Fruit fly (Drosophila melanogaster): ENCODE measurements around the gene CG17378.

The CG17378 gene

DNA sequence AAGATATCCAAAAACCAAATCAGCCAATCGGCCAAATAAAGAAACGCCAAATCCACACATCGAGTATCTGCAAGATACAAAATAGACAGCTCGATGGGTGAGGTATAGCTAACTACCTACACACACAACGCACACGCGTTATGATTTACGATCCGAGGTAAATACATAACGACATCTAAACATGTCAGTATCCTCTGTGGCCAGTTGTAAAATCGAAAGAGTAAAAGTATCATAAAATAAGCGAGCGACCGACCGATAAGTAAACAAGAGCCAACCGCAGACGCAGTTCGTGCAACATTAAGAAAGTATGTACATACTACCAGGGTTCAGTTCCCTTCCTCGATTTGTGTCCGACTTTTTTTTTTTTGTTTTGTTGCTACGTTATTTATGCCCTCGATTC is 52.5 kb downstream of the CG17378 start (continued):
- TF ChIP-seq CG17912 (GFP tag; optimal IDR thresholded peaks at IDR 0.05) (no peak), CG7372 (GFP tag; IDR thresholded peaks at IDR 0.05) (no peak), CG4854 (GFP tag; optimal IDR thresholded peaks at IDR 0.05) (no peak), CG8089 (GFP tag; optimal IDR thresholded peaks at IDR 0.05) (no peak), salm (tag; optimal IDR thresholded peaks at IDR 0.05) (peak; percentile 32), unc-4 (GFP tag; IDR thresholded peaks at IDR 0.05; ENCODE audit: partially characterized antibody) (no peak), sc (optimal IDR thresholded peaks at IDR 0.05) (no peak), sc (GFP tag; optimal IDR thresholded peaks at IDR 0.05) (no peak), CG9727 (GFP tag; optimal IDR thresholded peaks at IDR 0.05) (peak; percentile 21), dm (GFP tag; optimal IDR thresholded peaks at IDR 0.05) (no peak), Side (GFP tag; optimal IDR thresholded peaks at IDR 0.05) (no peak)

DNA sequence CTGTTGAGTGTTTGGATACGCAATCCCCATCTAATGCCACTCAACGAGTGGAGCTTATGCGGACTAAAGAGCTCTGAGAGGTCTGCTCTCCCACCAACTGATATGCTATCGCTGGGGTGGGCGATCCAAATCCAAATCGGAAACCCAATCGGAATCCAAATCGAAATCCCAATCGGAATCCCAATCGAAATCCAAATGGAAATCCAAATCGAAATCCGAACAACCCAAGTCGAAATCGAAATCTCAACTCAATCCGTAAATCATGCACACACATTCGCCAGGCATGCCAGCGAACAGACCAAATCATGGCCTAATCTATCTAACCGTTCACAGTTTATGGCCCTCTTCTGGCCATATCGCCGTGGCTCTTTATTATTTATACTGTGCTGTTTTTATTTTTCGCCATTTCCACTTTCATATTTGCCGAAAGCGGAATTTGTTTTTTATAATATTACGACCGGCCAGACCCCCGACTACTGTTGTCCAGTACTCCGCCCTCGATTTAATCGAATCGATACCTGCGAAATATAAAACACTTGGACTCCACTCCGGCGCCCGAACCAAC is 53.8 kb downstream of the CG17378 start:
- TF ChIP-seq seq (GFP tag; IDR thresholded peaks at IDR 0.05) (no peak), stwl (tag; optimal IDR thresholded peaks at IDR 0.05) (no peak), sens (GFP tag) (no peak), Sin3A (optimal IDR thresholded peaks at IDR 0.05) (no peak), Ets97D (GFP tag; optimal IDR thresholded peaks at IDR 0.05) (no peak), pzg (GFP tag; optimal IDR thresholded peaks at IDR 0.05) (no peak), hb (GFP tag; IDR thresholded peaks at IDR 0.05; ENCODE audit: partially characterized antibody) (no peak), CG30403 (GFP tag; optimal IDR thresholded peaks at IDR 0.05) (no peak), dmrt11E (tag; optimal IDR thresholded peaks at IDR 0.05) (no peak), CG15514 (GFP tag; optimal IDR thresholded peaks at IDR 0.05) (no peak), esg (GFP tag; conservative IDR thresholded peaks at IDR 0.05) (no peak), pb (GFP tag; optimal IDR thresholded peaks at IDR 0.05) (no peak), E2f1 (GFP tag; IDR thresholded peaks at IDR 0.05) (no peak), p53 (GFP tag; optimal IDR thresholded peaks at IDR 0.05) (no peak), grn (GFP tag; optimal IDR thresholded peaks at IDR 0.05) (peak; percentile 60), sug (tag; optimal IDR thresholded peaks at IDR 0.05) (peak; percentile 86), gt (GFP tag; IDR thresholded peaks at IDR 0.05) (no peak), CG31224 (GFP tag; IDR thresholded peaks at IDR 0.05) (no peak), bbx (GFP tag; IDR thresholded peaks at IDR 0.05; ENCODE audit: partially characterized antibody) (no peak), insv (GFP tag; optimal IDR thresholded peaks at IDR 0.05) (peak; percentile 43 to 95), CkIIα-i1 (GFP tag; IDR thresholded peaks at IDR 0.05) (no peak), CG7357 (GFP tag; IDR thresholded peaks at IDR 0.05) (no peak), Poxn (GFP tag; IDR thresholded peaks at IDR 0.05) (no peak), HLHmδ (GFP tag; optimal IDR thresholded peaks at IDR 0.05) (no peak), CG3847 (GFP tag; IDR thresholded peaks at IDR 0.05) (no peak), CG11456 (GFP tag; IDR thresholded peaks at IDR 0.05) (no peak), Med (GFP tag) (no peak), CG34376 (GFP tag; optimal IDR thresholded peaks at IDR 0.05) (peak; percentile 73), Hsf (GFP tag; optimal IDR thresholded peaks at IDR 0.05) (no peak), CG8944 (GFP tag; optimal IDR thresholded peaks at IDR 0.05) (no peak), Jarid2 (GFP tag; optimal IDR thresholded peaks at IDR 0.05) (no peak), CG17568 (GFP tag; optimal IDR thresholded peaks at IDR 0.05) (no peak), Camta (GFP tag; optimal IDR thresholded peaks at IDR 0.05) (no peak), CG9797 (GFP tag; optimal IDR thresholded peaks at IDR 0.05) (no peak), sd (tag; optimal IDR thresholded peaks at IDR 0.05) (peak; percentile 52), CG17359 (tag; optimal IDR thresholded peaks at IDR 0.05) (no peak), MTF-1 (GFP tag; optimal IDR thresholded peaks at IDR 0.05; ENCODE audit: borderline replicate concordance) (no peak), CG17186 (GFP tag; optimal IDR thresholded peaks at IDR 0.05) (no peak), Bgb (GFP tag; IDR thresholded peaks at IDR 0.05; ENCODE audit: partially characterized antibody) (no peak), ash1 (GFP tag; optimal IDR thresholded peaks at IDR 0.05) (no peak)
